Worm (Caenorhabditis elegans) whole organism, L3 larva: ENCODE data around the gene str-41.
A peak's percentile ranks its signal among the peaks of the same experiment; 100 is the strongest.

ENCODE experiments used
- R02D3.7 ChIP-seq: fragments of 150-350 bp; optimal IDR thresholded peaks from 2 replicates; lab custom pipeline; 2014; ENCODE audit warnings: missing biosample characterization, missing genetic modification characterization
- ZK546.5 ChIP-seq: sonication (generic microtip); optimal IDR thresholded peaks from 2 replicates; lab custom pipeline; 2017; ENCODE audit warnings: missing biosample characterization, missing genetic modification characterization
- aly-2 ChIP-seq: fragments of 150-350 bp; optimal IDR thresholded peaks from 2 replicates; lab custom pipeline; 2014; ENCODE audit warnings: missing biosample characterization, missing genetic modification characterization
- ama-1 ChIP-seq: fragments of 150-350 bp; optimal IDR thresholded peaks from 2 replicates; lab custom pipeline; 2018
- ceh-16 ChIP-seq: sonication (generic microtip); optimal IDR thresholded peaks from 2 replicates; lab custom pipeline; 2017; ENCODE audit warnings: missing biosample characterization, missing genetic modification characterization
- ceh-28 ChIP-seq: fragments of 150-350 bp; optimal IDR thresholded peaks from 2 replicates; lab custom pipeline; 2014; ENCODE audit warnings: missing biosample characterization, missing genetic modification reagents, missing genetic modification characterization
- ceh-82 ChIP-seq: fragments of 150-350 bp; optimal IDR thresholded peaks from 2 replicates; lab custom pipeline; 2014; ENCODE audit warnings: missing biosample characterization, missing genetic modification characterization
- ceh-9 ChIP-seq: sonication (generic microtip); optimal IDR thresholded peaks from 2 replicates; lab custom pipeline; 2018; ENCODE audit warnings: missing biosample characterization, missing genetic modification characterization
- daf-12 ChIP-seq: fragments of 150-350 bp; optimal IDR thresholded peaks from 2 replicates; lab custom pipeline; 2014; ENCODE audit warnings: missing biosample characterization, missing genetic modification reagents, missing genetic modification characterization
- egl-27 ChIP-seq: sonication (generic microtip); optimal IDR thresholded peaks from 4 replicates; lab custom pipeline; 2017; ENCODE audit warnings: missing biosample characterization, missing genetic modification reagents, missing genetic modification characterization
- egl-5 ChIP-seq: fragments of 150-350 bp; optimal IDR thresholded peaks from 2 replicates; lab custom pipeline; 2017; ENCODE audit warnings: missing biosample characterization, missing genetic modification reagents, missing genetic modification characterization, inconsistent platforms
- elt-1 ChIP-seq: fragments of 150-350 bp; optimal IDR thresholded peaks from 2 replicates; lab custom pipeline; 2014; ENCODE audit warnings: missing biosample characterization, missing genetic modification characterization
- elt-2 ChIP-seq: sonication (generic microtip); optimal IDR thresholded peaks from 2 replicates; lab custom pipeline; 2016; ENCODE audit warnings: missing genetic modification reagents, mild to moderate bottlenecking, missing genetic modification characterization, missing compliant biosample characterization
- elt-3 ChIP-seq, 3 experiments: fragments of 150-350 bp in 1 of 3; sonication (generic microtip) in 2 of 3; optimal IDR thresholded peaks; 2 replicates in 2 of 3; 4 replicates in 1 of 3; lab custom pipeline; 2014 to 2017; ENCODE audit warnings: missing biosample characterization in 3 of 3, missing genetic modification characterization in 3 of 3
- eor-1 ChIP-seq, 2 experiments: fragments of 150-350 bp; optimal IDR thresholded peaks; 2 replicates each; lab custom pipeline; 2014 to 2018; ENCODE audit warnings: missing biosample characterization in 2 of 2, missing genetic modification characterization in 2 of 2
- fkh-10 ChIP-seq: sonication (generic microtip); optimal IDR thresholded peaks from 2 replicates; lab custom pipeline; 2017; ENCODE audit warnings: missing biosample characterization, missing genetic modification reagents, missing genetic modification characterization
- fkh-2 ChIP-seq: fragments of 150-350 bp; optimal IDR thresholded peaks from 2 replicates; lab custom pipeline; 2014; ENCODE audit warnings: missing biosample characterization, missing genetic modification reagents, missing genetic modification characterization
- fos-1 ChIP-seq: fragments of 150-350 bp; optimal IDR thresholded peaks from 2 replicates; lab custom pipeline; 2014; ENCODE audit warnings: missing biosample characterization, missing genetic modification characterization
- hmg-11 ChIP-seq: sonication (generic microtip); optimal IDR thresholded peaks from 2 replicates; lab custom pipeline; 2016; ENCODE audit warnings: missing genetic modification characterization, missing compliant biosample characterization
- jun-1 ChIP-seq: fragments of 150-350 bp; optimal IDR thresholded peaks from 2 replicates; lab custom pipeline; 2014; ENCODE audit warnings: missing biosample characterization, missing genetic modification reagents, missing genetic modification characterization
- lin-15B ChIP-seq: fragments of 150-350 bp; optimal IDR thresholded peaks from 2 replicates; lab custom pipeline; 2014; ENCODE audit warnings: missing biosample characterization, missing genetic modification characterization
- lin-39 ChIP-seq: fragments of 150-350 bp; optimal IDR thresholded peaks from 2 replicates; lab custom pipeline; 2018; ENCODE audit warnings: missing biosample characterization, missing genetic modification reagents, missing genetic modification characterization
- lsy-12 ChIP-seq: sonication (generic microtip); optimal IDR thresholded peaks from 2 replicates; lab custom pipeline; 2016; ENCODE audit warnings: mild to moderate bottlenecking, missing genetic modification characterization, missing compliant biosample characterization
- mdl-1 ChIP-seq: fragments of 150-350 bp; optimal IDR thresholded peaks from 2 replicates; lab custom pipeline; 2014; ENCODE audit warnings: missing biosample characterization, missing genetic modification characterization
- mml-1 ChIP-seq: fragments of 150-350 bp; sonication (generic microtip); optimal IDR thresholded peaks from 3 replicates; lab custom pipeline; 2014; ENCODE audit warnings: missing biosample characterization, missing genetic modification characterization
- nfya-1 ChIP-seq: sonication (generic microtip); optimal IDR thresholded peaks from 2 replicates; lab custom pipeline; 2017; ENCODE audit warnings: missing genetic modification characterization, mild to moderate bottlenecking, missing compliant biosample characterization, antibody characterized with exemption, moderate library complexity; ENCODE audit not compliant: insufficient read depth
- nhr-11 ChIP-seq: fragments of 150-350 bp; optimal IDR thresholded peaks from 2 replicates; lab custom pipeline; 2014; ENCODE audit warnings: missing biosample characterization, missing genetic modification characterization
- nhr-12 ChIP-seq: fragments of 150-350 bp; optimal IDR thresholded peaks from 2 replicates; lab custom pipeline; 2014; ENCODE audit warnings: missing biosample characterization, missing genetic modification characterization
- nhr-23 ChIP-seq: fragments of 150-350 bp; optimal IDR thresholded peaks from 2 replicates; lab custom pipeline; 2014; ENCODE audit warnings: missing biosample characterization, missing genetic modification reagents, missing genetic modification characterization
- nhr-237 ChIP-seq: fragments of 150-350 bp; optimal IDR thresholded peaks from 2 replicates; lab custom pipeline; 2014; ENCODE audit warnings: missing biosample characterization, missing genetic modification characterization
- nhr-25 ChIP-seq: sonication (generic microtip); optimal IDR thresholded peaks from 2 replicates; lab custom pipeline; 2017; ENCODE audit warnings: missing biosample characterization, missing genetic modification characterization
- nhr-28 ChIP-seq: fragments of 150-350 bp; optimal IDR thresholded peaks from 2 replicates; lab custom pipeline; 2014; ENCODE audit warnings: missing biosample characterization, missing genetic modification characterization
- nhr-43 ChIP-seq: sonication (generic microtip); optimal IDR thresholded peaks from 2 replicates; lab custom pipeline; 2016; ENCODE audit warnings: mild to moderate bottlenecking, missing genetic modification characterization, missing compliant biosample characterization; ENCODE audit not compliant: poor library complexity, severe bottlenecking
- nhr-67 ChIP-seq: fragments of 150-350 bp; optimal IDR thresholded peaks from 2 replicates; lab custom pipeline; 2014; ENCODE audit warnings: missing biosample characterization, missing genetic modification characterization
- nhr-76 ChIP-seq: fragments of 150-350 bp; sonication (generic microtip); optimal IDR thresholded peaks from 5 replicates; lab custom pipeline; 2014; ENCODE audit warnings: missing biosample characterization, missing genetic modification characterization
- nhr-77 ChIP-seq: fragments of 150-350 bp; optimal IDR thresholded peaks from 2 replicates; lab custom pipeline; 2014; ENCODE audit warnings: missing biosample characterization, missing genetic modification characterization
- pha-4 ChIP-seq: fragments of 150-350 bp; optimal IDR thresholded peaks from 2 replicates; lab custom pipeline; 2014; ENCODE audit warnings: missing biosample characterization, missing genetic modification reagents, missing genetic modification characterization
- pqm-1 ChIP-seq: fragments of 150-350 bp; optimal IDR thresholded peaks from 2 replicates; lab custom pipeline; 2017; ENCODE audit warnings: missing biosample characterization, missing genetic modification characterization, inconsistent platforms
- sea-2 ChIP-seq: fragments of 150-350 bp; sonication (generic microtip); optimal IDR thresholded peaks from 4 replicates; lab custom pipeline; 2014; ENCODE audit warnings: missing biosample characterization, missing genetic modification reagents, missing genetic modification characterization
- skn-1 ChIP-seq: fragments of 150-350 bp; optimal IDR thresholded peaks from 2 replicates; lab custom pipeline; 2014; ENCODE audit warnings: missing biosample characterization, missing genetic modification characterization
- snpc-4 ChIP-seq: fragments of 150-350 bp; optimal IDR thresholded peaks from 2 replicates; lab custom pipeline; 2014; ENCODE audit warnings: missing biosample characterization, missing genetic modification characterization
- tbx-2 ChIP-seq: sonication (generic microtip); optimal IDR thresholded peaks from 2 replicates; lab custom pipeline; 2016; ENCODE audit warnings: mild to moderate bottlenecking, missing genetic modification characterization, missing compliant biosample characterization
- unc-39 ChIP-seq: sonication (generic microtip); optimal IDR thresholded peaks from 4 replicates; lab custom pipeline; 2017; ENCODE audit warnings: missing biosample characterization, missing genetic modification characterization
- unc-62 ChIP-seq: fragments of 150-350 bp; sonication (generic microtip); optimal IDR thresholded peaks from 4 replicates; lab custom pipeline; 2014; ENCODE audit warnings: missing biosample characterization, missing genetic modification reagents, missing genetic modification characterization
- zag-1 ChIP-seq: fragments of 150-350 bp; optimal IDR thresholded peaks from 2 replicates; lab custom pipeline; 2014; ENCODE audit warnings: missing biosample characterization, missing genetic modification characterization
- ztf-11 ChIP-seq: fragments of 150-350 bp; optimal IDR thresholded peaks from 2 replicates; lab custom pipeline; 2014; ENCODE audit warnings: missing biosample characterization, missing genetic modification characterization
- ztf-4 ChIP-seq: fragments of 150-350 bp; optimal IDR thresholded peaks from 2 replicates; lab custom pipeline; 2014; ENCODE audit warnings: missing biosample characterization, missing genetic modification characterization

The str-41 gene

DNA sequence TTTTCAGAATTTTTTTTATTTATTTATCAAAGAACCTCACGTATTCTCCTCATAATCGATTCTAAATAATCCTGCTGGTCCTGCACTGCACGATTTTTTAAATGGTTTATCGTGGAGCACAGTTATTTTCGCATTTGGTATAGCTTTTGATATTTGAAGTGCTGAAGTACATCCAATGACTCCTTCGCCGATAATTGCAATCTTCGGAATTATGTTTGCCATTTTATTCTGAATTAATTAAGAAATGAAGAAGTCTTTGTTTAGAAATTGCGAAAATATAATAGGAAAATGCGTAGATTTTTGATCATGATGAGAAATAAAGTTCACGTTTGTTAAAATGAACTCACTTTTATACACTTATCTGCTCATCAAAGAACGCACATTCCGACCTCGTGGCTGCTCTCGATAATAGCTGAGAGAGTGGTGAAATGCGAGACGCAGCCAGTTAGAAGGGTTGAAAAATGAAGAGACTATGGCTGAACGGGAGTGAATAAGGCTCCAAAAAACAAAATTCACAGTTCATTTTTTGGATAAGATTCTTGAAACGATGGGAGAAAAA is 23.1 kb downstream of the str-41 start:
- TF ChIP-seq lsy-12, result no peak
- TF ChIP-seq nhr-12 (tag; lab: Kevin White, UChicago), result no peak
- no peak for TF ChIP-seq tbx-2
- TF ChIP-seq nhr-28 (tag; lab: Kevin White, UChicago), result no peak
- TF ChIP-seq hmg-11 (tag; lab: Kevin White, UChicago), result peak; percentile 27
- no peak for TF ChIP-seq daf-12 (tag; lab: Kevin White, UChicago)
- no peak for TF ChIP-seq ceh-16
- TF ChIP-seq elt-1 (tag; lab: Kevin White, UChicago), result peak; percentile 4
- TF ChIP-seq pqm-1 (tag; lab: Kevin White, UChicago), result peak; percentile 91
- TF ChIP-seq eor-1 (tag; optimal IDR thresholded peaks at IDR 0.05; lab: Kevin White, UChicago), result no peak
- no peak for TF ChIP-seq nhr-23
- TF ChIP-seq lin-39 (tag; lab: Kevin White, UChicago), result peak; percentile 51
- TF ChIP-seq ceh-28 (tag; lab: Kevin White, UChicago), result no peak
- no peak for TF ChIP-seq sea-2 (GFP tag; lab: Kevin White, UChicago)
- TF ChIP-seq nhr-76 (tag; lab: Kevin White, UChicago), result no peak
- TF ChIP-seq fkh-10 (GFP tag; lab: Kevin White, UChicago), result peak; percentile 40
- TF ChIP-seq snpc-4 (tag; lab: Kevin White, UChicago), result peak; percentile 21
- TF ChIP-seq unc-62 (GFP tag; lab: Kevin White, UChicago), result no peak
- TF ChIP-seq zag-1 (tag; lab: Kevin White, UChicago), result no peak
- TF ChIP-seq skn-1 (tag; lab: Kevin White, UChicago), result peak; percentile 62
- TF ChIP-seq R02D3.7 (tag; lab: Kevin White, UChicago), result no peak
- TF ChIP-seq ceh-9 (tag; lab: Kevin White, UChicago), result no peak
- no peak for TF ChIP-seq nhr-11 (tag; lab: Kevin White, UChicago)
- TF ChIP-seq egl-27 (tag; lab: Kevin White, UChicago), result no peak
- TF ChIP-seq unc-39 (tag; lab: Kevin White, UChicago), result no peak
- TF ChIP-seq ama-1 (lab: Kevin White, UChicago), result peak; percentile 42
- no peak for TF ChIP-seq aly-2
- peak; percentile 9 for TF ChIP-seq lin-15B
- TF ChIP-seq mml-1 (tag; lab: Kevin White, UChicago), result no peak
- no peak for TF ChIP-seq ztf-11 (tag; lab: Kevin White, UChicago)
- TF ChIP-seq ZK546.5 (tag; lab: Kevin White, UChicago), result no peak
- TF ChIP-seq nhr-25 (tag; lab: Kevin White, UChicago), result no peak
- no peak for TF ChIP-seq jun-1
- no peak for TF ChIP-seq nhr-77 (tag; lab: Kevin White, UChicago)
- TF ChIP-seq ztf-4, result no peak
- no peak for TF ChIP-seq nhr-237 (tag; lab: Kevin White, UChicago)
- peak; percentile 69 for TF ChIP-seq egl-5 (tag; lab: Kevin White, UChicago)
- no peak for TF ChIP-seq nhr-67
- TF ChIP-seq mdl-1 (tag; lab: Kevin White, UChicago), result peak; percentile 76
- TF ChIP-seq elt-2 (tag; lab: Kevin White, UChicago), result peak; percentile 74
- TF ChIP-seq pha-4 (tag; lab: Kevin White, UChicago), result peak; percentile 60
- no peak for TF ChIP-seq ceh-82 (tag; lab: Kevin White, UChicago)
- no peak for TF ChIP-seq fos-1
- TF ChIP-seq elt-3 (tag; optimal IDR thresholded peaks at IDR 0.05; lab: Kevin White, UChicago), result no peak
- TF ChIP-seq nhr-43 (tag; lab: Kevin White, UChicago), result no peak
- no peak for TF ChIP-seq fkh-2 (tag; lab: Kevin White, UChicago)
- TF ChIP-seq nfya-1 (tag; lab: Kevin White, UChicago), result peak; percentile 50
- TF ChIP-seq, all 47 proteins: peak for 14
